Fruit fly (Drosophila melanogaster): ENCODE measurements around the gene Orct.

Orct gene

DNA sequence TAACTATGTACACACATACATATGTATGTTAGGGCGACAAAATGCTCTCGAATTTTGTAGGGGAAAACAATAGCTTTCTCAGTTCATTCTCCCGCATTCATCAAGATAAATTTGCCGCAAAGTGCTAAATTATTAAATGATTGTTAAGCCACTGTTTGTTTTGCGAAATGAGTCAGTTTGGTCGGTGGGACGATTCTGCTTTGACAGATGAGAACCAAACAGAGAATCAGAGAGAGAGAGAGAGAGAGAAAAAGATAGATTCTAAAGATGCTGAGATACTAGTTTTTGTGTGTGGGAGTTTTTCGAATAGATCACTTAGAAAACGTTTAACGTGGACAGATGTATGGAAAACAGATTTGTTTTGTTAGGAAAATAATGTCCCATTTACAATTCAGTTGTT, 15.6 kb upstream of the Orct start:
- no peak for TF ChIP-seq CTCF (optimal IDR thresholded peaks at IDR 0.05)
- no peak for TF ChIP-seq CG8478 (optimal IDR thresholded peaks at IDR 0.05)

DNA sequence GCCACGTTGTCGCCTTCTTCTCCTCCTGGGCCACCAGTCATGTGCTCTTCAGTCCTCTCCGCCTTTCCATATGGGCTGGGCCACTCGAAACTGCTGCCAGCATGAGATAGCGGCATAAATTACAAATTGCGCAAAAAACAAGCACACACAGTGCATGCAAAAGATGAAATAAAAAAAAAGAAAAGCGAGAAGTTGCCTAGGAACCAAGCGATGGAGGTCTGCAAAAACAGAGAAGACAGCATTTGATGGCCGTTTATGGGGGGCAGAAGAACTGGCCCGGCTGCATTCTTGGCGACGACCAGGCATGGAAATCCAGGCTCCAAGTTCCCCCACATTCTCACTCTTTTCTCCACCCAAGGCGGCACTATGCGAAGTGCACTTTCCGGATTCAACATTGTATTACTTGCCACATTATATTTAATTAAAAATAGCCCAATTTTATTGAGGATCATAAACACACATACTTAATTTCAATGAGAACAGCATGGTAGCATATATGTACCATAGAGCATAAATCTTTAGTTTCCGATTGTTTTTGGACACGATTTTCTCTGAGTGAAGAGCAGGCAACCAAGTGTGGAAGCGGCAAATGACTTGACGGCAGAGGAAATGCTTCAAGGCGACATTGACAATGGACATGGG, 14.6 kb upstream of the Orct start:
- no peak for TF ChIP-seq CTCF (optimal IDR thresholded peaks at IDR 0.05)

DNA sequence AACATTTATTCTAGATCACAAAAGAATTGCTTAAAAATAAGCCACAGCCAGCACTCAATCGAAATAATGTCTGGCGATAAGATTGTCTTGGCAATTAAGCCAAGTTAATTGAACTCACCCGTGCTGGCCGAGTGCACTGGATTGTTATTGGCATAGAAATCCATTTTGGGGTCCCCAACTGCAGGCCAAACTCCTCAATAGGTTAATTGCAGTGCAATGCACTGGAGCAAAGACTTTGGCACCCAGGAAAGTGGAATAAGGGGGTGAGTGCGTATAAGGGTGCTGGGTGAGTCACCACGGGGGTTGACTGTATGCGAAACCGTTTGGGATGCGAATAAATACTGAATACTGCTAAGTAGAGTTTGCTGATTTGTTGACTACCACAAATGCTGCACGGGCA, 13.1 kb upstream of the Orct start:
- TF ChIP-seq CTCF (optimal IDR thresholded peaks at IDR 0.05) (no peak), CG8478 (optimal IDR thresholded peaks at IDR 0.05) (no peak)

DNA sequence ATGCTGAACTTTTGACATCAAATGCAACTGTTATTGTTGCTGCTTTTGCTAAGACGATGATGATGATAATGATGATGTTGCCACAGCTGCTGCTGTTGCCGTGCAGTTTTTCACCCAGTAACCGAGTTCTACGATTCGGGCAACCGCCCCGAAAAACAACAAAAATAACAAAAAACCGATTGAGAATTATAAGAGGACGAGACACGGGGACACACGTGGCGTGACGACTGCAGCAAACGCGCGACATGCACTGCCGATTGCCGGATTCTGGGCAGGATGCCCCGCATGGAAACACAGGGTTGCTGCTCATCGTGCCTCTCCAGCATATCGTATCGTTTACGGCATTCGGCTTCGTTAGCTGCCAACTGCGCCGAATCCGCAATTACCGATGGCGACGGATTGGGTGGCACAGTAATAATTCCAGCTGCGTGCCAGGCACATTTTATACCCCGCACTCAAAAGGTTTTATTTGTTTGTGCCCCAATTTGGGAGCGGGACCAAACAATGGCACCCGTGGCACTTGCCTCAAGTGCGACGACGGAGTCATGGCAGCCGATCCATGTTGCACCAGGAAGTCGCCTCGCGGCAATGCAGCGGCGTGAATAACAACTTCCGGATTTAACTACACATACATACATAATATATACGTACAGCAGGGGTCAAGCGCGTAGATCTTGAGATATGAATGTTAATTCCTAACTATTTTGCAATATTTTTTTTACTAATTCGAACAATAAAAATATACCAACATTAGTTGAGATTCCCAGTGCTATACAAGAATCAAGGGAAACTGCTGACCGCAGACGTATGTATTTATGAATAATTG, 12.3 kb upstream of the Orct start:
- TF ChIP-seq CG8478 (optimal IDR thresholded peaks at IDR 0.05) = no peak
- TF ChIP-seq CTCF (optimal IDR thresholded peaks at IDR 0.05) = no peak

DNA sequence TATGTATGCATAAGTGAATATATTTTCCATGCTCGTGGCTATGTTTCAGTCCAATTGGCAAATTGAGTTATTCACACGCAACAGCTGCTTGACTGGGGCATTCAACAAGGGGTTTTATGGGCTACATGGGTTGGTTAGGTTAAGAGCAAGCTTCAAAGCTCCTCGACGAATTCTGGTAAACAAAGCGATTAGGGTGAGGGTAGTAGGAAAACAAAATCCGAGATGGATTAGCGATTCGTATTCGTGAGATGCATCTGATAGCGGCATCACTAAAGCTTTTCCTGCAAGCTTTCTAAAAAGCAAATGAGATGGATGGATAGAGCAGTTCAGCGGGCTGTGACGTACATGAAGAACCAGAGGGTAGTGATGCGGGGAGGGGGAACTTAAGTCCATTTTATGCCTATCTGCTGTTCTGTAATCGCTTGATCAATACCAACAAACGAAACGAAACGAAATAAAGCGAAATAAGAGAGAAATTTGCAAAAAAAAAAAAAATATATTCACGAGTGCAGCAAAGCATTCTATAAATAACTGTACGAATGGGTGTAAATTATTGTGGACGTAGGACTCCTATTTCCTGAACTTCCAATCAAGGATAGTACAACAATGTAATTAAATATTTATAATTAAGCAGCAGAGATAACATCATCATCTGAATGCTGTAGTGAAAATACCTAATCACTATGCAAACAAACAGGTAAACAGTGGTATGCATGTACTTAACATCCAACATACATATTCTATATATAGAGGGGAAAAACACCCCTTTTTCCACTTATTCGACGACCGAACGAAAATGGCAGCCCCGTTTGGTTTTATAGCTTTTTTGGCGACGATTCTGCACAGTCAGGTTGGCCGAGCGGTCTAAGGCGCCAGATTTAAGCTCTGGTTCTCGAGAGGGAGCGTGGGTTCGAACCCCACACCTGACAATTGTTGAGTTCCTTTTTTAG, 11.4 kb upstream of the Orct start:
- no peak for TF ChIP-seq CTCF (optimal IDR thresholded peaks at IDR 0.05)
- TF ChIP-seq CG8478 (optimal IDR thresholded peaks at IDR 0.05) = no peak

DNA sequence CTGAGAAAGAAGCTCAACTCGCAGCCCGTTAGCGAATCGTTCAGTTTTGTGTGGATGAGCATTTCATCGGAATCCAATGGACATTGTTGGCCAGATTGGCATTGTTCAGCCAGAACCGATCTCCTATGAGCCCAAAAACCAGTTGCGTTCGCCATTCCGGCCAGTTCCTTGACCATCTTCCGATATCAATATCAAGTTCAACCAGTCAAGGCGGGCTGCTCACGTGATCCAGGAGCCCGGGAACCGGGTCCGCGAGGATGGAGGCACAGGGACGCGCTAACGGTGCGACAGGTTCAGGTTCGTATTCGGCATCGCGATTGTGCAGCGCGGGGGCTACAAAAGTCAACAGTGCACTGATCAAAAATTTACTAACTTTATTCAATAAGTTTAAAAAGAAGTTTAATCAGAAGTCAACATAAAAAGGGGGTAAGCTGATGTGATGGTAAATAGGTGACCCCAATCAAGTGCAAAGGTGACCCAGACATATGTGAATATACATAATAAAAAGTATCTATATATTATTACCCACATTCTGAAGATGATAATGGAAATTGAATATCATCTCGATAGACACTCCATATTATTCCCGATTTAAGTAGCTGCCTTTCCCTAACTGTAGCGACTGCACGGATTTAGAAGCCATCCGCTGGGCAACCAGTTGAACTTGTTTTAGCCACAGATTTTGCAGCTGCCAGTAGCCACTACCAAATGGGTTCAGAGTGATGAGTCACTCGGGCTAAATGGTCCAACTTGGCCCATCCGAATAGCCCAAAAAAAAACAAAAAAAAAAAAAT, 9.1 kb upstream of the Orct start:
- TF ChIP-seq CG8478 (optimal IDR thresholded peaks at IDR 0.05) = no peak
- no peak for TF ChIP-seq CTCF (optimal IDR thresholded peaks at IDR 0.05)

DNA sequence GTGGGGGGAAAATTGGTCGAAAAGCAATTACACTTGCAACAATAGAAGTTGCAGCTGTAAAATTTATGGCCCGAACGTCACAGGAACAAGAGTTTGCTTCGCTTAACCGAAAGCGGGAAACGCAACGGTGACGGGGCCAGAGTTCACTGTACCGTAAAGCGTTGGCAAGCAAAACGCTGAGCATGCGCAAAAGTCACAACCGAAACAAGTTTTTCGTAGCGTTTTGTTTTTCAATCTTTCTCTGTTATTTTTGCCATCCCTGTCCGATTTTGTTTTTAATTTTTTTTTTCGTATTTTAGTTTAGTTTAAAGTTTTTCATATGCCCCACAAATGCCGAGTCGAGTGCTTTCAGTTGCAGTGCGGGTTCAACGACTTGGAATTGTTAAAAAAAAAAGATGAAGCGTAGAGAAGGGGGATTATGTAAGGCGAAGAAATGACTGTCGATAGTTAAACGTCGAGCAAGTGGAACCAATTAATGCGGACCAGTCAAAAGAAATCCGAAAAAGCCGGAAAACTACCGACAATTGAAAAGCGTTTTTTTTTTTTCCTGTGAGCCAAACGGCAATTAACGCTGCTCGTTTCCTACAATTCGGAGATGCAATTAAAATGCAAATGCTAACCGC, 8.4 kb upstream of the Orct start:
- TF ChIP-seq CG8478 (optimal IDR thresholded peaks at IDR 0.05) (no peak), CTCF (optimal IDR thresholded peaks at IDR 0.05) (no peak)

DNA sequence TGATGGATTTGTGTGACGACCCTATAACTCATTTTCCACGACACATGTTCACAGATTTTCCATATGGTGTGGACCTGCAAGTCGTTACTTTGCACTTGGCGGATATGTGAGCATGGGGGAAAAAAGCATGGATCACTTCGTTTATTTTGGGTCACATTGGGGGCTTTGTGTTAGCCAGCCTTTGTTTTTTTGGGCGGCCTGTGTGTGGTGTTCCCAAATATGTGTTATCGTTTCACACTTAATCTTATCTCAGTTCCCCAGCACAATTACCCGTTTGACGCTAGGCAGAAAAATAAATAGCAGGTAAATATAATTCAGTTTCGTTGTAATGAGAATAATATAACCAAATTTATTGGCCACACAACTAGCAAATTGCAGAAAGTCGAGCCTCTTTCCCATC, 7.8 kb upstream of the Orct start:
- no peak for TF ChIP-seq CG8478 (optimal IDR thresholded peaks at IDR 0.05)
- no peak for TF ChIP-seq CTCF (optimal IDR thresholded peaks at IDR 0.05)

DNA sequence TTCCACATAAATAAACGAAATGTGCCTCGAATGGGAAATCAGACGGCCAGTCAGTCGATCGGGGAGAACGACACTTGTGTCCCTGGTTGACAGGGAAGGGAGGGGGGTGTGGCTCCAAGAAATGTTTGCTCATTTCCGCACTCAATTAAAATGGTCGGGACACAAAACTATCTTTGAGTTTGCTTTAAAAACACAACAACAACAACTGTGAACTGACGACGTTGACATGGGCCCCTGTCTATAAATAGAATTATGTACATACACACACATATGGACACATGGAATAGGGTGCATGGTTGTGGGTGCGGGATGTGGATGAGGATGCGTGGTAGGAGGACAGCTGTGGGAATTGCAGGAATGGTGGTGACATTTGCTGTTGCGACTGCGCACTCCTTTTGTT, 6.0 kb upstream of the Orct start:
- no peak for TF ChIP-seq CTCF (optimal IDR thresholded peaks at IDR 0.05)
- TF ChIP-seq CG8478 (optimal IDR thresholded peaks at IDR 0.05) = no peak

DNA sequence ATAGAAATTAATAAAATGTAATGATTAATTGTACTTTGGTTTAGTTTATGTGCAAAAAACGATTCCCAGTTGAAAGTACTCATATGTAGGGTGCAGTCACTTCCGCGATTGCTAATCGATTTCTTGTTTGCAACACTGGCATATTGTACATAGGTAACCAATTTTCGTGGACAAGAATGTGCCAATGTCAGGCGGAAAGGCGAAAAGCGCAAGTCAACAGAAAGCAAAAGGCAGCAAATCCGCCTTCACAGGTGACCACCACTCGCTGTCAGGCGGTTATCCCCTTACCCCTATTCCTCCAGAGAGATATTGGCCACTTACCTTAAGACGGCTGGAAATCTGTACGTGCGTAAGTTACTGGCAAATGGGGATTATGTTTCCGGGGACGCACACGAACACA, 5.5 kb upstream of the Orct start:
- TF ChIP-seq CG8478 (optimal IDR thresholded peaks at IDR 0.05) (no peak), CTCF (optimal IDR thresholded peaks at IDR 0.05) (no peak)

DNA sequence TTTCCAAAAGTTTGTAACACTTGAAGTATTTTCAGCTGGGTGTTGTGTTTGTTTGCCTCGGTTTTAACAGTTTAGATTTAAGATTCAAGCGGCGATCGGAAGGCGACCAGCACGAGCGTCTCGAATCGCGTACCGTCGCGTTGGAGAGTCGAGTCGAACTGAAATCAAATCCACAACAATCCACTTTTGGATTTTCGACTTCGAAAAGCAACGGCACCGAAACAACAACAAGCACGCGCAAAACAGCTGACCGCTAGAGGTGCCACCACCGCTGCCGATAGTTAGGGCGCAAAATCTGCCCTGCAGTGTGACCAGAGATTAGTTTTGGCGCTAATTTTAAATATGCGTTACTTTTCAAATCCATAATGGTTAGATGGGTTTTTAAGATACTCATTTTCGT, 5.0 kb upstream of the Orct start, which contains the start of gene jar:
Gene jar, minus strand, starts transcription at position 163 of the 400 bp plus-strand sequence.
- no peak for TF ChIP-seq CG8478 (optimal IDR thresholded peaks at IDR 0.05)
- peak; percentile 53 to 56 for TF ChIP-seq CTCF (optimal IDR thresholded peaks at IDR 0.05)

DNA sequence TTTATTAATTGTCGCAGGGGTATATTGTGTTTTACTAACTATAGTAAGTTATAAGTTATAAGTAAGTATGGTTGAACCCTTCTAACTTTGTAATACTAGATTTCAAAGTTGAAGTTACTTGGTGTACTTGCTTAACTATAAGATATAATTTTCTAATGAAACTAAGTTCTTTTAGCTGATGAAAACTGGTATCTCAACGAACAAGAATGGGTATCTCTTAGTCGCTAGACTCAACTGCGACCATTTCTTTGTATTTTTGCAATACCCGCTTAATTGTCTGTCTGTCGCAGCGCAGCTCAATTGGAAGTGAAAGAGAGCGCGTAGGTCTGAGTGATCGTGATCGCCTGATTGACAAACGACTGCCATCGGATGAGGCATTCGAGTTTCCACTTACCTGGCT, 3.8 kb upstream of the Orct start:
- TF ChIP-seq CG8478 (optimal IDR thresholded peaks at IDR 0.05) = no peak
- TF ChIP-seq CTCF (optimal IDR thresholded peaks at IDR 0.05) = no peak

DNA sequence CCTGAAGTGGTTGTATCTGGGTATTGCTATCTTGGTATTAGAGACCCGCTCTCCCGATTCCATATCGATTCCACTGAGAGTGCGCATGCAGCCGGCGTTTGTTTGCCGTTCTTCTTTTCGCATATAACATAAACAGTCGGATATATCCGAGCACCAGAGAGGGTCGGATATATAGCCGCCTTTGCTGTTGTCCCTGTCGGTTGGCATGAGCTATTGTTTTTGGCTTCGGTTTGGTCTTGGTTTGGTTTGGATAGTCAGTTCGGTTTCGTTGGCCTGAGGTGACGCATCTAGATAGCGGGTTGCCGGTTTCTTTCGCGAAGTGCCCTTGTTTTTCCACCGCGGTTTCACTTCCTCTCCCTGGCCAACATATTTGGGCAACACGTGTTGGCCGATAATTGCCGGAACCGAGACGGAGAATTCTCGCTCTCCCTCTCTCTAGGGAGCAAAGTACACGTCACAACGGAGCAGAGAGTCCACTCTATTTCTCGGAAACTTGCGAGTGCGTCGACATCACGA, 3.2 kb upstream of the Orct start, which contains the start of gene Orct2:
Gene Orct2, plus strand, starts transcription at position 255 of the 516 bp plus-strand sequence.
- TF ChIP-seq CG8478 (optimal IDR thresholded peaks at IDR 0.05) = no peak

DNA sequence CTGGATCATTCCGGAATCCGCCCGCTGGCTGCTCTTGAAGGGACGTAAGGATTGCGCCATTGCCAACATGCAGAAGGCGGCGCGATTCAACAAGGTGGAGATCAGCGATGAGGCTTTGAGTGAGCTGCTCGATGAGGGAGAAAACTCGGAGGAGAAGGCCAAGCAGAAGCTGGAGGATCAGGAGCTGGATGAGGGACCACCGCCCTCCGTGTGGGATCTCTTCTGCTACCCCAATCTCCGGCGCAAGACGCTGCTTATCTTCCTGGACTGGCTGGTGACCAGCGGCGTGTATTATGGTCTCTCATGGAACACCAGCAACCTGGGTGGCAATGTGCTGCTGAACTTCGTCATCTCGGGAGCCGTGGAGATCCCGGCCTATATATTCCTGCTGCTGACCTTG, 1.8 kb upstream of the Orct start:
- no peak for TF ChIP-seq CTCF (optimal IDR thresholded peaks at IDR 0.05)
- no peak for TF ChIP-seq CG8478 (optimal IDR thresholded peaks at IDR 0.05)

All from S2 (cell line).